Fruit fly (Drosophila melanogaster) whole organism, embryonic: Measurements from ENCODE around the gene SPoCk.
A peak's percentile ranks its signal among the peaks of the same experiment; 100 is the strongest.

Experiments
- Atf-2 ChIP-seq: fragments of 200-800 bp; sonication (Bioruptor generic); optimal IDR thresholded peaks from 2 replicates; lab custom pipeline; 2016; ENCODE audit warnings: missing biosample characterization, missing genetic modification characterization
- Atf6 ChIP-seq: fragments of 200-800 bp; sonication (Bioruptor generic); IDR thresholded peaks from 2 replicates; pipeline ENCODE4 v1.3.6; 2022; ENCODE audit warnings: missing biosample characterization, missing genetic modification characterization
- CG12769 ChIP-seq: fragments of 200-800 bp; sonication (Bioruptor generic); optimal IDR thresholded peaks from 2 replicates; lab custom pipeline; 2019; ENCODE audit warnings: missing biosample characterization, mild to moderate bottlenecking, missing genetic modification characterization, moderate library complexity
- CG14014 ChIP-seq: fragments of 200-800 bp; sonication (Bioruptor generic); IDR thresholded peaks from 2 replicates; pipeline ENCODE4 v1.3.6; 2022; ENCODE audit warnings: missing biosample characterization, missing genetic modification characterization
- CG30020 ChIP-seq: fragments of 200-800 bp; optimal IDR thresholded peaks from 2 replicates; lab custom pipeline; 2019; ENCODE audit warnings: missing biosample characterization, mild to moderate bottlenecking, missing genetic modification characterization, moderate library complexity
- CG32532 ChIP-seq: fragments of 200-800 bp; sonication (Bioruptor generic); IDR thresholded peaks from 2 replicates; pipeline ENCODE4 v1.3.6; 2022; ENCODE audit warnings: missing biosample characterization, missing genetic modification characterization
- CG32772 ChIP-seq: fragments of 200-800 bp; sonication (Bioruptor generic); IDR thresholded peaks from 2 replicates; pipeline ENCODE4 v1.3.6; 2022; ENCODE audit warnings: missing biosample characterization, missing genetic modification characterization
- CG34422 ChIP-seq: fragments of 200-800 bp; sonication (Bioruptor generic); IDR thresholded peaks from 3 replicates; pipeline ENCODE4 v1.3.6; 2022; ENCODE audit warnings: missing biosample characterization, missing genetic modification characterization
- CG3995 ChIP-seq: fragments of 200-800 bp; sonication (Bioruptor generic); optimal IDR thresholded peaks from 3 replicates; lab custom pipeline; 2016; ENCODE audit warnings: missing biosample characterization, missing genetic modification characterization
- CG5953 ChIP-seq: fragments of 200-800 bp; sonication (Bioruptor generic); IDR thresholded peaks from 2 replicates; pipeline ENCODE4 v1.3.6; 2022; ENCODE audit warnings: missing biosample characterization, missing genetic modification characterization
- CG6654 ChIP-seq: fragments of 200-800 bp; sonication (Bioruptor generic); optimal IDR thresholded peaks from 2 replicates; lab custom pipeline; 2017; ENCODE audit warnings: missing biosample characterization, mild to moderate bottlenecking, missing genetic modification characterization
- CG7271 ChIP-seq: fragments of 200-800 bp; sonication (Bioruptor generic); optimal IDR thresholded peaks from 2 replicates; lab custom pipeline; 2018; ENCODE audit warnings: missing biosample characterization, mild to moderate bottlenecking, missing genetic modification characterization, moderate library complexity
- CG7556 ChIP-seq: fragments of 200-800 bp; sonication (Bioruptor generic); optimal IDR thresholded peaks from 2 replicates; lab custom pipeline; 2017; ENCODE audit warnings: missing biosample characterization, mild to moderate bottlenecking, missing genetic modification characterization
- CkIIα-i1 ChIP-seq: fragments of 200-800 bp; sonication (Bioruptor generic); IDR thresholded peaks from 2 replicates; pipeline ENCODE4 v1.3.6; 2022; ENCODE audit warnings: missing biosample characterization, missing genetic modification characterization
- CoRest ChIP-seq: fragments of 200-800 bp; sonication (Bioruptor generic); optimal IDR thresholded peaks from 3 replicates; lab custom pipeline; 2018; ENCODE audit warnings: missing biosample characterization, mild to moderate bottlenecking, missing genetic modification characterization, moderate library complexity
- D19B ChIP-seq: fragments of 200-800 bp; sonication (Bioruptor generic); optimal IDR thresholded peaks from 2 replicates; lab custom pipeline; 2017; ENCODE audit warnings: missing biosample characterization, mild to moderate bottlenecking, missing genetic modification characterization
- Dll ChIP-seq: fragments of 200-800 bp; sonication (Bioruptor generic); IDR thresholded peaks from 4 replicates; pipeline ENCODE4 v1.3.6; 2022; ENCODE audit warnings: missing biosample characterization, missing genetic modification characterization; ENCODE audit not compliant: partially characterized antibody
- Eip74EF ChIP-seq, 2 experiments: fragments of 200-800 bp in 1 of 2; fragments of >200 bp in 1 of 2; sonication (Bioruptor generic) in 1 of 2; optimal IDR thresholded peaks; 2 replicates each; lab custom pipeline; 2017 to 2019; ENCODE audit warnings: missing biosample characterization in 2 of 2, missing genetic modification characterization in 2 of 2, mild to moderate bottlenecking in 1 of 2, moderate library complexity in 1 of 2
- HLHmδ ChIP-seq: fragments of 200-800 bp; sonication (Bioruptor generic); optimal IDR thresholded peaks from 2 replicates; lab custom pipeline; 2018; ENCODE audit warnings: missing biosample characterization, mild to moderate bottlenecking, missing genetic modification characterization, moderate library complexity
- Hey ChIP-seq: fragments of 200-800 bp; sonication (Bioruptor generic); optimal IDR thresholded peaks from 3 replicates; lab custom pipeline; 2018; ENCODE audit warnings: missing biosample characterization, mild to moderate bottlenecking, missing genetic modification characterization
- Hmx ChIP-seq: fragments of 200-800 bp; sonication (Bioruptor generic); optimal IDR thresholded peaks from 2 replicates; lab custom pipeline; 2016; ENCODE audit warnings: missing biosample characterization, missing genetic modification characterization
- Hr3 ChIP-seq: fragments of 200-800 bp; sonication (Bioruptor generic); optimal IDR thresholded peaks from 3 replicates; lab custom pipeline; 2016; ENCODE audit warnings: missing biosample characterization, missing genetic modification characterization
- Hsf ChIP-seq: fragments of 200-800 bp; sonication (Bioruptor generic); optimal IDR thresholded peaks from 3 replicates; lab custom pipeline; 2016; ENCODE audit warnings: missing biosample characterization, missing genetic modification characterization
- Lim3 ChIP-seq: fragments of 200-800 bp; sonication (Bioruptor generic); IDR thresholded peaks from 2 replicates; pipeline ENCODE4 v1.3.6; 2022; ENCODE audit warnings: missing biosample characterization, missing genetic modification characterization
- Med ChIP-seq: fragments of 200-800 bp; sonication (Bioruptor generic); peaks from one replicate; lab custom pipeline; 2016; ENCODE audit warnings: missing biosample characterization, missing genetic modification characterization, mild to moderate bottlenecking, inconsistent platforms, moderate library complexity
- Mrtf ChIP-seq: fragments of 200-800 bp; sonication (Bioruptor generic); IDR thresholded peaks from 3 replicates; pipeline ENCODE4 v1.3.6; 2022; ENCODE audit warnings: missing biosample characterization, missing genetic modification characterization
- NC2α ChIP-seq: fragments of 200-800 bp; sonication (Bioruptor generic); optimal IDR thresholded peaks from 2 replicates; lab custom pipeline; 2016; ENCODE audit warnings: missing biosample characterization, missing genetic modification characterization
- Nf-YB ChIP-seq: fragments of 200-800 bp; sonication (Bioruptor generic); optimal IDR thresholded peaks from 3 replicates; lab custom pipeline; 2019; ENCODE audit warnings: missing biosample characterization, mild to moderate bottlenecking, missing genetic modification characterization, moderate library complexity
- Rfx ChIP-seq: fragments of 200-800 bp; sonication (Bioruptor generic); IDR thresholded peaks from 2 replicates; pipeline ENCODE4 v1.3.6; 2022; ENCODE audit warnings: missing biosample characterization, missing genetic modification characterization
- Scr ChIP-seq: fragments of 200-800 bp; sonication (Bioruptor generic); IDR thresholded peaks from 2 replicates; pipeline ENCODE4 v1.3.6; 2022; ENCODE audit warnings: missing biosample characterization, missing genetic modification characterization; ENCODE audit not compliant: partially characterized antibody
- Six4 ChIP-seq: fragments of 200-800 bp; sonication (Bioruptor generic); optimal IDR thresholded peaks from 2 replicates; lab custom pipeline; 2016; ENCODE audit warnings: missing biosample characterization, missing genetic modification characterization
- Sox102F ChIP-seq: fragments of 200-800 bp; sonication (Bioruptor generic); optimal IDR thresholded peaks from 2 replicates; lab custom pipeline; 2018; ENCODE audit warnings: missing biosample characterization, mild to moderate bottlenecking, missing genetic modification characterization, moderate library complexity
- amos ChIP-seq: fragments of 200-800 bp; sonication (Bioruptor generic); IDR thresholded peaks from 2 replicates; pipeline ENCODE4 v1.3.6; 2022; ENCODE audit warnings: missing biosample characterization, missing genetic modification characterization; ENCODE audit not compliant: partially characterized antibody
- aop ChIP-seq: fragments of 200-800 bp; sonication (Bioruptor generic); IDR thresholded peaks from 2 replicates; pipeline ENCODE4 v1.3.6; 2022; ENCODE audit warnings: missing biosample characterization, missing genetic modification characterization
- ara ChIP-seq: fragments of 200-800 bp; sonication (Bioruptor generic); IDR thresholded peaks from 2 replicates; pipeline ENCODE4 v1.3.6; 2022; ENCODE audit warnings: missing biosample characterization, missing genetic modification characterization
- ase ChIP-seq: fragments of 200-800 bp; sonication (Bioruptor generic); IDR thresholded peaks from 3 replicates; pipeline ENCODE4 v1.3.6; 2022; ENCODE audit warnings: missing biosample characterization, missing genetic modification characterization
- ash1 ChIP-seq: fragments of 200-800 bp; sonication (Bioruptor generic); optimal IDR thresholded peaks from 2 replicates; lab custom pipeline; 2018; ENCODE audit warnings: missing biosample characterization, mild to moderate bottlenecking, missing genetic modification characterization
- crc ChIP-seq: fragments of 200-800 bp; sonication (Bioruptor generic); optimal IDR thresholded peaks from 2 replicates; lab custom pipeline; 2016; ENCODE audit warnings: missing biosample characterization, missing genetic modification characterization
- fd102C ChIP-seq: fragments of 200-800 bp; sonication (Bioruptor generic); optimal IDR thresholded peaks from 2 replicates; lab custom pipeline; 2018; ENCODE audit warnings: missing biosample characterization, mild to moderate bottlenecking, missing genetic modification characterization, moderate library complexity
- gcm2 ChIP-seq: fragments of 200-800 bp; sonication (Bioruptor generic); optimal IDR thresholded peaks from 2 replicates; lab custom pipeline; 2016; ENCODE audit warnings: missing biosample characterization, missing genetic modification characterization
- gem ChIP-seq: fragments of 200-800 bp; sonication (Bioruptor generic); optimal IDR thresholded peaks from 2 replicates; lab custom pipeline; 2019; ENCODE audit warnings: missing biosample characterization, mild to moderate bottlenecking, missing genetic modification characterization, moderate library complexity
- knrl ChIP-seq: fragments of 200-800 bp; sonication (Bioruptor generic); IDR thresholded peaks from 3 replicates; pipeline ENCODE4 v1.3.6; 2022; ENCODE audit warnings: missing biosample characterization, missing genetic modification characterization; ENCODE audit not compliant: partially characterized antibody
- mam ChIP-seq: fragments of 200-800 bp; sonication (Bioruptor generic); optimal IDR thresholded peaks from 3 replicates; lab custom pipeline; 2016; ENCODE audit warnings: missing biosample characterization, missing genetic modification characterization
- phol ChIP-seq: fragments of 200-800 bp; sonication (Bioruptor generic); optimal IDR thresholded peaks from 3 replicates; lab custom pipeline; 2018; ENCODE audit warnings: missing biosample characterization, mild to moderate bottlenecking, missing genetic modification characterization, moderate library complexity
- pros ChIP-seq: fragments of 200-800 bp; sonication (Bioruptor generic); optimal IDR thresholded peaks from 3 replicates; lab custom pipeline; 2019; ENCODE audit warnings: missing biosample characterization, mild to moderate bottlenecking, missing genetic modification characterization, moderate library complexity
- ssp ChIP-seq: fragments of 200-800 bp; sonication (Bioruptor generic); IDR thresholded peaks from 2 replicates; pipeline ENCODE4 v1.3.6; 2022; ENCODE audit warnings: missing biosample characterization, missing genetic modification characterization
- tll ChIP-seq, 2 experiments: fragments of 200-800 bp in 1 of 2; fragments of >200 bp in 1 of 2; sonication (Bioruptor generic) in 1 of 2; optimal IDR thresholded peaks; 2 replicates each; lab custom pipeline; 2017 to 2019; ENCODE audit warnings: missing biosample characterization in 2 of 2, missing genetic modification characterization in 2 of 2, mild to moderate bottlenecking in 1 of 2, moderate library complexity in 1 of 2
- z ChIP-seq: fragments of 200-800 bp; sonication (Bioruptor generic); IDR thresholded peaks from 3 replicates; pipeline ENCODE4 v1.3.6; 2022; ENCODE audit warnings: missing biosample characterization, missing genetic modification characterization
- zen ChIP-seq: fragments of 200-800 bp; sonication (Bioruptor generic); optimal IDR thresholded peaks from 3 replicates; lab custom pipeline; 2018; ENCODE audit warnings: missing biosample characterization, mild to moderate bottlenecking, missing genetic modification characterization, moderate library complexity
- zen2 ChIP-seq: fragments of 200-800 bp; sonication (Bioruptor generic); IDR thresholded peaks from 3 replicates; pipeline ENCODE4 v1.3.6; 2022; ENCODE audit warnings: missing biosample characterization, missing genetic modification characterization; ENCODE audit not compliant: partially characterized antibody

The SPoCk gene

DNA sequence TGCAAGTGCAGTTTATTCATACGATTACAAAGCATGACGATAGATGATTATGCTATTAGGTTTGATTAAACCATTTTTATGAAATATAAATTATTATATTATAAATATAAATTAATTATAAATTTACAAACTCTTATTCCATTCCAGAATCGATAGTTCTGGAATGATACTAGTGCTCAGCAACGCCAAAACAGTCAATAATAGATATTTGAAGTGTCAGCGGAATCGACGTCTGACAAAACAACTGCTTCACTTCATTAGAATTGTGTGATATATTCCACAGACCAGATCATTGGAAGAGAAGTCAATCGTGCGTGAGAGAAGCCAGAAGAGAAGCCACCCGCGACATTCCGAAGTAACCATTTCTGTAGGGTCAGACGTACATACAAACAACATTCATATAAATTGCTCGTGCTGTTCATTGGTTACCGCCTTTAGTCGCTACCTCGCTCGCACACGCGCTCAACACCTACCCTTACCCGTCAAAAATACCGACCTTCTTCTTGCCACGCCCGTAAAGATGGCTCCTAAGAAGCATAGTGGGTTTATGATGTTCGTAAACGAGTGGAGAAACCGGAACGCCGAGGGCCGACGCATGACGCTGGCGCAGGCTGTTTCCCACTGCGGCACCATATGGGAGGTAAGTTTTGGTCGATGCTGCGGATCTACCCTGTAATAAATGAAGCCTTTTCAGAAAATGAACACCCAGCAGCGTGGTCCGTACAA is 25.0 kb upstream of the SPoCk start (continued):
- TF ChIP-seq Scr (GFP tag; lab: Robert Waterston, UW) (no peak), CG32532 (no peak), CG6654 (GFP tag; lab: Kevin White, UChicago) (no peak), ase (GFP tag; lab: Robert Waterston, UW) (no peak), CG5953 (no peak), CG7271 (tag; lab: Kevin White, UChicago) (no peak), knrl (GFP tag; lab: Robert Waterston, UW) (no peak), Nf-YB (peak; percentile 97), Hey (tag; lab: Kevin White, UChicago) (no peak), tll (GFP tag; optimal IDR thresholded peaks at IDR 0.05; lab: Kevin White, UChicago) (peak in 1 of 2 experiments; percentile 59), HLHmδ (GFP tag; lab: Kevin White, UChicago) (no peak), CkIIα-i1 (GFP tag; lab: Robert Waterston, UW) (no peak), CG14014 (GFP tag; lab: Robert Waterston, UW) (no peak), Lim3 (no peak), Eip74EF (GFP tag; optimal IDR thresholded peaks at IDR 0.05; lab: Kevin White, UChicago) (no peak), Hmx (GFP tag; lab: Kevin White, UChicago) (no peak), CG34422 (no peak), gcm2 (GFP tag; lab: Kevin White, UChicago) (no peak), fd102C (no peak), gem (tag; lab: Kevin White, UChicago) (no peak), Rfx (GFP tag; lab: Robert Waterston, UW) (peak; percentile 16; the same call in 1 of the 2 replicates), Mrtf (no peak), Atf-2 (GFP tag; lab: Kevin White, UChicago) (no peak), CG30020 (tag; lab: Kevin White, UChicago) (peak; percentile 3), CG7556 (GFP tag; lab: Kevin White, UChicago) (no peak), Atf6 (GFP tag; lab: Robert Waterston, UW) (no peak), CG32772 (GFP tag; lab: Robert Waterston, UW) (no peak), zen2 (GFP tag; lab: Robert Waterston, UW) (no peak), aop (GFP tag; lab: Robert Waterston, UW) (no peak), phol (tag; lab: Kevin White, UChicago) (peak; percentile 25), ash1 (GFP tag; lab: Kevin White, UChicago) (no peak), mam (GFP tag; lab: Kevin White, UChicago) (no peak), Six4 (no peak), Med (peak; percentile 70), D19B (GFP tag; lab: Kevin White, UChicago) (peak; percentile 62), CG12769 (tag; lab: Kevin White, UChicago) (no peak), Sox102F (GFP tag; lab: Kevin White, UChicago) (no peak), zen (tag; lab: Kevin White, UChicago) (no peak), crc (GFP tag; lab: Kevin White, UChicago) (no peak), CG3995 (GFP tag; lab: Kevin White, UChicago) (no peak), amos (GFP tag; lab: Robert Waterston, UW) (no peak), Hr3 (GFP tag; lab: Kevin White, UChicago) (no peak), Hsf (GFP tag; lab: Kevin White, UChicago) (no peak), pros (GFP tag; lab: Kevin White, UChicago) (peak; percentile 90), ara (GFP tag; lab: Robert Waterston, UW) (no peak), NC2α (no peak), ssp (GFP tag; lab: Robert Waterston, UW) (peak; percentile 38), CoRest (tag; lab: Kevin White, UChicago) (no peak), z (GFP tag; lab: Robert Waterston, UW) (no peak), Dll (GFP tag; lab: Robert Waterston, UW) (0 out of 4 replicates have a peak, but pooled peaks have one; percentile 27)
